Fruit fly (Drosophila melanogaster): ENCODE results near the gene CG12236.

Gene CG12236

dm6 chrX:5886764-5887555 lies 21.0 kb upstream of the CG12236 start (continued):
- TF ChIP-seq dpn (GFP tag; optimal IDR thresholded peaks at IDR 0.05) (peak in 1 of 2 experiments; percentile 7), CG13287 (GFP tag; IDR thresholded peaks at IDR 0.05; ENCODE audit: partially characterized antibody) (no peak), ab (GFP tag; optimal IDR thresholded peaks at IDR 0.05) (no peak), CG18011 (GFP tag; optimal IDR thresholded peaks at IDR 0.05) (no peak), lab (GFP tag; optimal IDR thresholded peaks at IDR 0.05) (peak; percentile 55), tna (GFP tag; IDR thresholded peaks at IDR 0.05; ENCODE audit: partially characterized antibody) (no peak)

- peak in 1 of 2 experiments; percentile 7 for TF ChIP-seq eve (GFP tag; optimal IDR thresholded peaks at IDR 0.05)
- TF ChIP-seq CG6272 (GFP tag; IDR thresholded peaks at IDR 0.05), result no peak
- 0 out of 2 replicates have a peak, but pooled peaks have one; percentile 10 for TF ChIP-seq Drgx (GFP tag; IDR thresholded peaks at IDR 0.05)
Observed at dm6 chrX:5888260-5888659, 19.7 kb upstream of the CG12236 start.

- TF ChIP-seq nom (GFP tag; optimal IDR thresholded peaks at IDR 0.05) (no peak), CG1647 (GFP tag; optimal IDR thresholded peaks at IDR 0.05) (no peak), pnt (GFP tag; optimal IDR thresholded peaks at IDR 0.05) (peak; percentile 43), CG2678 (tag; optimal IDR thresholded peaks at IDR 0.05) (peak; percentile 25), CG5180 (GFP tag; optimal IDR thresholded peaks at IDR 0.05) (no peak), CG11456 (GFP tag; IDR thresholded peaks at IDR 0.05) (0 out of 3 replicates have a peak, but pooled peaks have one; percentile 52), CG2116 (GFP tag; optimal IDR thresholded peaks at IDR 0.05) (no peak), CoRest (tag; optimal IDR thresholded peaks at IDR 0.05) (no peak), HHEX (GFP tag; optimal IDR thresholded peaks at IDR 0.05) (no peak), ap (GFP tag; IDR thresholded peaks at IDR 0.05) (no peak), lov (optimal IDR thresholded peaks at IDR 0.05) (no peak), lov (GFP tag; IDR thresholded peaks at IDR 0.05) (peak; percentile 61; the same call in 1 of the 3 replicates), tx (GFP tag; optimal IDR thresholded peaks at IDR 0.05) (no peak), Six4 (GFP tag; optimal IDR thresholded peaks at IDR 0.05) (peak; percentile 4), Meics (GFP tag; optimal IDR thresholded peaks at IDR 0.05) (peak; percentile 10), ems (GFP tag; optimal IDR thresholded peaks at IDR 0.05) (no peak), danr (GFP tag; IDR thresholded peaks at IDR 0.05) (no peak), CG12155 (GFP tag; optimal IDR thresholded peaks at IDR 0.05) (no peak), gsb (GFP tag; IDR thresholded peaks at IDR 0.05) (no peak), tgo (GFP tag; IDR thresholded peaks at IDR 0.05) (peak; percentile 32; the same call in 1 of the 3 replicates), so (GFP tag; IDR thresholded peaks at IDR 0.05) (peak; percentile 44; the same call in 1 of the 3 replicates), fd96Cb (tag; optimal IDR thresholded peaks at IDR 0.05) (peak; percentile 17), inv (GFP tag; IDR thresholded peaks at IDR 0.05; ENCODE audit: partially characterized antibody) (no peak), NFAT (GFP tag; IDR thresholded peaks at IDR 0.05) (no peak), NC2α (GFP tag; optimal IDR thresholded peaks at IDR 0.05) (no peak), NK7.1 (GFP tag; optimal IDR thresholded peaks at IDR 0.05) (no peak), CG9215 (GFP tag; IDR thresholded peaks at IDR 0.05) (no peak), CG10147 (GFP tag; optimal IDR thresholded peaks at IDR 0.05) (no peak), fd64A (GFP tag; optimal IDR thresholded peaks at IDR 0.05) (no peak), Hand (GFP tag; optimal IDR thresholded peaks at IDR 0.05) (no peak), Bdp1 (GFP tag; optimal IDR thresholded peaks at IDR 0.05) (no peak), Blimp-1 (GFP tag; optimal IDR thresholded peaks at IDR 0.05) (peak; percentile 29), ash1 (GFP tag; optimal IDR thresholded peaks at IDR 0.05) (no peak), CG16815 (GFP tag; optimal IDR thresholded peaks at IDR 0.05) (no peak), Dbx (GFP tag; IDR thresholded peaks at IDR 0.05) (no peak), Spps (tag; optimal IDR thresholded peaks at IDR 0.05) (no peak), CG2129 (GFP tag; IDR thresholded peaks at IDR 0.05; ENCODE audit: partially characterized antibody) (no peak)
Observed at dm6 chrX:5888933-5889332, 19.0 kb upstream of the CG12236 start.

Measured in whole organism, embryonic.